Fruit fly (Drosophila melanogaster) whole organism, embryonic: ENCODE data around the gene CG43759.

Experiments
- ATbp ChIP-seq: fragments of 200-800 bp; sonication (Bioruptor generic); optimal IDR thresholded peaks from 2 replicates; lab custom pipeline; 2017; ENCODE audit warnings: missing biosample characterization, mild to moderate bottlenecking, missing genetic modification characterization, missing genetic modification reagents
- Adf1 ChIP-seq: fragments of 200-800 bp; sonication (Bioruptor generic); IDR thresholded peaks from 2 replicates; pipeline ENCODE4 v1.3.6; 2022; ENCODE audit warnings: missing biosample characterization, missing genetic modification characterization
- Antp ChIP-seq: fragments of 200-800 bp; sonication (Bioruptor generic); optimal IDR thresholded peaks from 3 replicates; lab custom pipeline; 2016; ENCODE audit warnings: missing biosample characterization, missing genetic modification characterization
- BEAF-32 ChIP-seq: fragments of 200-800 bp; sonication (Bioruptor generic); optimal IDR thresholded peaks from 3 replicates; lab custom pipeline; 2017; ENCODE audit warnings: missing biosample characterization, missing genetic modification characterization, mild to moderate bottlenecking, moderate library complexity, missing genetic modification reagents
- CG11456 ChIP-seq: fragments of 200-800 bp; sonication (Bioruptor generic); IDR thresholded peaks from 3 replicates; pipeline ENCODE4 v1.3.6; 2022; ENCODE audit warnings: missing biosample characterization, missing genetic modification characterization
- CG12659 ChIP-seq: fragments of 200-800 bp; sonication (Bioruptor generic); optimal IDR thresholded peaks from 3 replicates; lab custom pipeline; 2017; ENCODE audit warnings: mild to moderate bottlenecking, missing biosample characterization, missing genetic modification reagents, missing genetic modification characterization
- CG13296 ChIP-seq: fragments of 200-800 bp; sonication (Bioruptor generic); optimal IDR thresholded peaks from 3 replicates; lab custom pipeline; 2018; ENCODE audit warnings: missing biosample characterization, mild to moderate bottlenecking, missing genetic modification characterization
- CG13624 ChIP-seq: fragments of 200-800 bp; sonication (Bioruptor generic); optimal IDR thresholded peaks from 2 replicates; lab custom pipeline; 2016; ENCODE audit warnings: missing biosample characterization, missing genetic modification characterization
- CG13894 ChIP-seq: fragments of 200-800 bp; sonication (Bioruptor generic); optimal IDR thresholded peaks from 3 replicates; lab custom pipeline; 2018; ENCODE audit warnings: missing biosample characterization, mild to moderate bottlenecking, missing genetic modification characterization, moderate library complexity
- CG14441 ChIP-seq: fragments of 200-800 bp; sonication (Bioruptor generic); IDR thresholded peaks from 2 replicates; pipeline ENCODE4 v1.3.6; 2022; ENCODE audit warnings: missing biosample characterization, missing genetic modification characterization
- CG17186 ChIP-seq: fragments of 200-800 bp; sonication (Bioruptor generic); optimal IDR thresholded peaks from 3 replicates; lab custom pipeline; 2017; ENCODE audit warnings: missing biosample characterization, missing genetic modification reagents, missing genetic modification characterization
- CG17328 ChIP-seq: fragments of 200-800 bp; sonication (Bioruptor generic); IDR thresholded peaks from 2 replicates; pipeline ENCODE4 v1.3.6; 2022; ENCODE audit warnings: missing biosample characterization, missing genetic modification characterization
- CG17568 ChIP-seq: fragments of 200-800 bp; sonication (Bioruptor generic); optimal IDR thresholded peaks from 2 replicates; lab custom pipeline; 2018; ENCODE audit warnings: missing biosample characterization, mild to moderate bottlenecking, missing genetic modification characterization, moderate library complexity
- CG18619 ChIP-seq: fragments of 200-800 bp; sonication (Bioruptor generic); optimal IDR thresholded peaks from 3 replicates; lab custom pipeline; 2017; ENCODE audit warnings: missing biosample characterization, mild to moderate bottlenecking, missing genetic modification characterization
- CG31224 ChIP-seq: fragments of 200-800 bp; sonication (Bioruptor generic); IDR thresholded peaks from 2 replicates; pipeline ENCODE4 v1.3.6; 2022; ENCODE audit warnings: missing biosample characterization, missing genetic modification characterization
- CG42726 ChIP-seq: fragments of 200-800 bp; sonication (Bioruptor generic); IDR thresholded peaks from 2 replicates; pipeline ENCODE4 v1.3.6; 2022; ENCODE audit warnings: missing biosample characterization, missing genetic modification characterization; ENCODE audit not compliant: partially characterized antibody
- CG4707 ChIP-seq: fragments of 200-800 bp; sonication (Bioruptor generic); optimal IDR thresholded peaks from 2 replicates; lab custom pipeline; 2018; ENCODE audit warnings: missing biosample characterization, mild to moderate bottlenecking, missing genetic modification characterization, moderate library complexity
- CG7357 ChIP-seq: fragments of 200-800 bp; sonication (Bioruptor generic); IDR thresholded peaks from 3 replicates; pipeline ENCODE4 v1.3.6; 2022; ENCODE audit warnings: missing biosample characterization, missing genetic modification characterization
- CG8765 ChIP-seq: fragments of 200-800 bp; sonication (Bioruptor generic); IDR thresholded peaks from 2 replicates; pipeline ENCODE4 v1.3.6; 2022; ENCODE audit warnings: missing biosample characterization, missing genetic modification characterization
- CG8924 ChIP-seq: fragments of 200-800 bp; optimal IDR thresholded peaks from 3 replicates; lab custom pipeline; 2019; ENCODE audit warnings: missing biosample characterization, mild to moderate bottlenecking, missing genetic modification characterization, moderate library complexity
- CrebB ChIP-seq: fragments of 200-800 bp; sonication (Bioruptor generic); optimal IDR thresholded peaks from 3 replicates; lab custom pipeline; 2018; ENCODE audit warnings: missing biosample characterization, mild to moderate bottlenecking, missing genetic modification characterization
- D19B ChIP-seq: fragments of 200-800 bp; sonication (Bioruptor generic); optimal IDR thresholded peaks from 2 replicates; lab custom pipeline; 2017; ENCODE audit warnings: missing biosample characterization, mild to moderate bottlenecking, missing genetic modification characterization
- Doc2 ChIP-seq: fragments of 200-800 bp; sonication (Bioruptor generic); IDR thresholded peaks from 2 replicates; pipeline ENCODE4 v1.3.6; 2022; ENCODE audit warnings: missing biosample characterization, missing genetic modification characterization
- E2f2 ChIP-seq: fragments of 200-800 bp; sonication (Bioruptor generic); IDR thresholded peaks from 2 replicates; pipeline ENCODE4 v1.3.6; 2022; ENCODE audit warnings: missing biosample characterization, missing genetic modification characterization
- HHEX ChIP-seq: fragments of 200-800 bp; sonication (Bioruptor generic); optimal IDR thresholded peaks from 3 replicates; lab custom pipeline; 2017; ENCODE audit warnings: missing biosample characterization, mild to moderate bottlenecking, missing genetic modification characterization, missing genetic modification reagents
- HmgZ ChIP-seq: fragments of 200-800 bp; sonication (Bioruptor generic); optimal IDR thresholded peaks from 2 replicates; lab custom pipeline; 2018; ENCODE audit warnings: missing biosample characterization, mild to moderate bottlenecking, missing genetic modification characterization
- Mad ChIP-seq: fragments of 200-800 bp; sonication (Bioruptor generic); optimal IDR thresholded peaks from 2 replicates; lab custom pipeline; 2016; ENCODE audit warnings: missing biosample characterization, missing genetic modification characterization
- Poxn ChIP-seq: fragments of 200-800 bp; sonication (Bioruptor generic); IDR thresholded peaks from 2 replicates; pipeline ENCODE4 v1.3.6; 2022; ENCODE audit warnings: missing biosample characterization, missing genetic modification characterization
- Vsx1 ChIP-seq: fragments of 200-800 bp; sonication (Bioruptor generic); optimal IDR thresholded peaks from 2 replicates; lab custom pipeline; 2017; ENCODE audit warnings: missing biosample characterization, mild to moderate bottlenecking, missing genetic modification characterization, missing genetic modification reagents
- Xrp1 ChIP-seq: fragments of 200-800 bp; sonication (Bioruptor generic); IDR thresholded peaks from 2 replicates; pipeline ENCODE4 v1.3.6; 2022; ENCODE audit warnings: missing biosample characterization, missing genetic modification characterization
- YL-1 ChIP-seq: fragments of 200-800 bp; sonication (Bioruptor generic); optimal IDR thresholded peaks from 3 replicates; lab custom pipeline; 2017; ENCODE audit warnings: missing biosample characterization, mild to moderate bottlenecking, missing genetic modification characterization
- br ChIP-seq: fragments of >200 bp; optimal IDR thresholded peaks from 2 replicates; lab custom pipeline; 2017
- croc ChIP-seq: fragments of 200-800 bp; sonication (Bioruptor generic); conservative IDR thresholded peaks from 3 replicates; pipeline ENCODE4 v1.3.6; 2022; ENCODE audit warnings: missing biosample characterization, missing genetic modification characterization
- gfzf ChIP-seq: fragments of 200-800 bp; sonication (Bioruptor generic); optimal IDR thresholded peaks from 2 replicates; lab custom pipeline; 2016; ENCODE audit warnings: missing biosample characterization, mild to moderate bottlenecking, missing genetic modification characterization, moderate library complexity
- grn ChIP-seq: fragments of 200-800 bp; sonication (Bioruptor generic); optimal IDR thresholded peaks from 3 replicates; lab custom pipeline; 2017; ENCODE audit warnings: missing biosample characterization, missing genetic modification characterization
- gro ChIP-seq: fragments of 200-800 bp; sonication (Bioruptor generic); optimal IDR thresholded peaks from 2 replicates; lab custom pipeline; 2016; ENCODE audit warnings: missing biosample characterization, missing genetic modification characterization
- insv ChIP-seq, 2 experiments: fragments of 200-800 bp; sonication (Bioruptor generic); optimal IDR thresholded peaks; 3 replicates each; lab custom pipeline; 2016 to 2018; ENCODE audit warnings: missing biosample characterization in 2 of 2, missing genetic modification characterization in 2 of 2
- inv ChIP-seq: fragments of 200-800 bp; sonication (Bioruptor generic); IDR thresholded peaks from 2 replicates; pipeline ENCODE4 v1.3.6; 2022; ENCODE audit warnings: missing biosample characterization, missing genetic modification characterization; ENCODE audit not compliant: partially characterized antibody
- nerfin-2 ChIP-seq: fragments of 200-800 bp; sonication (Bioruptor generic); IDR thresholded peaks from 2 replicates; pipeline ENCODE4 v1.3.6; 2022; ENCODE audit warnings: missing biosample characterization, missing genetic modification characterization; ENCODE audit not compliant: partially characterized antibody
- nmo ChIP-seq: fragments of 200-800 bp; sonication (Bioruptor generic); optimal IDR thresholded peaks from 2 replicates; lab custom pipeline; 2018; ENCODE audit warnings: missing biosample characterization, mild to moderate bottlenecking, missing genetic modification characterization, moderate library complexity
- rib ChIP-seq: fragments of 200-800 bp; sonication (Bioruptor generic); IDR thresholded peaks from 2 replicates; pipeline ENCODE4 v1.3.6; 2022; ENCODE audit warnings: missing biosample characterization, missing genetic modification characterization
- shn ChIP-seq: fragments of 200-800 bp; sonication (Bioruptor generic); optimal IDR thresholded peaks from 3 replicates; lab custom pipeline; 2016; ENCODE audit warnings: missing biosample characterization, missing genetic modification characterization
- ssp ChIP-seq: fragments of 200-800 bp; sonication (Bioruptor generic); IDR thresholded peaks from 2 replicates; pipeline ENCODE4 v1.3.6; 2022; ENCODE audit warnings: missing biosample characterization, missing genetic modification characterization
- stc ChIP-seq: fragments of 200-800 bp; sonication (Bioruptor generic); IDR thresholded peaks from 2 replicates; pipeline ENCODE4 v1.3.6; 2022; ENCODE audit warnings: missing biosample characterization, missing genetic modification characterization
- tap ChIP-seq: fragments of 200-800 bp; optimal IDR thresholded peaks from 3 replicates; lab custom pipeline; 2019; ENCODE audit warnings: missing biosample characterization, mild to moderate bottlenecking, missing genetic modification characterization, moderate library complexity
- tna ChIP-seq: fragments of 200-800 bp; sonication (Bioruptor generic); IDR thresholded peaks from 2 replicates; pipeline ENCODE4 v1.3.6; 2022; ENCODE audit warnings: missing biosample characterization, missing genetic modification characterization; ENCODE audit not compliant: partially characterized antibody
- toy ChIP-seq: fragments of 200-800 bp; sonication (Bioruptor generic); IDR thresholded peaks from 2 replicates; pipeline ENCODE4 v1.3.6; 2022; ENCODE audit warnings: missing biosample characterization, missing genetic modification characterization
- usp ChIP-seq: fragments of >200 bp; optimal IDR thresholded peaks from 2 replicates; lab custom pipeline; 2017; ENCODE audit warnings: missing biosample characterization, missing genetic modification characterization
- vfl ChIP-seq: fragments of 200-800 bp; sonication (Bioruptor generic); optimal IDR thresholded peaks from 2 replicates; lab custom pipeline; 2016; ENCODE audit warnings: missing biosample characterization, missing genetic modification characterization
- vvl ChIP-seq: fragments of 200-800 bp; sonication (Bioruptor generic); IDR thresholded peaks from 2 replicates; pipeline ENCODE4 v1.3.6; 2022; ENCODE audit warnings: missing biosample characterization, missing genetic modification characterization

Gene CG43759

DNA sequence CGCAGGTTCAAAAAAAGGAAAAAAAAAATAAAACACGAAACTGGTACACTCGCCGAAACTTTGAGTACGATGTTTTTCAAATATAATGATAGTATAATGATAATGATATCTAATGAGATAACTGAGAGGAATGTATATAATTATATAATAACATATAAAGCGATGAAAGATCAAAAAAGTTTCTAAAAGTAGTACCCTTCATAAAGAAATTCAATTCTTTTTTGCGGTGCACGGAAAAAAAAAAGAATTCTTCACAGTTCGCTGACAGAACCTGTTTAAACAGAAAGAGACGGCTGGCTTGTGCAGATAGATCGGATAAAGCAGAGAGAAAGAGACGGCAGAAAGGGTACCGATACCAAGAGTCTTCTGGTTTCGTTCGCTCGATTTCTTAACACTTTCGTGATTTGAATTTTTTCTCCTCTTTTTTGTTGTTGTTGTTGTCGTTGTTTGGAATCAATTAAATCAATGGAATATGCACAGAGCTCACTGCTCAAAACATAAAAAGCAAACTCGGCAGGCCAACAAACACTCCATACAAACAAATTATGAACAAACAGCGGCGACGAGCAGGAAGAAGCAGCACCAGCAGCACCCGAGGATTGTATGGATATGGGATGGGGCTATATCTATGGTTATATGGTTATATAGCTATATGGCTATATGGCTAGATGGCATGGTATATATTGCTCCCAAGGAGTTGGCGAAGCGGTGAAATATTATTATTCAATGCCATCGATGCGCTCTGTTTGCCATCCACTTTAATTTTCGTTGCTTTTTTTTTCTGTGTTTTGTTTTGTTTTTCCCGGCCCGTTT, 8.2 kb downstream of the CG43759 start (continued):
- TF ChIP-seq D19B (GFP tag; lab: Kevin White, UChicago), result no peak
- TF ChIP-seq YL-1 (GFP tag; lab: Kevin White, UChicago), result no peak
- TF ChIP-seq CG7357 (GFP tag; lab: Robert Waterston, UW), result no peak
- TF ChIP-seq Mad (GFP tag; lab: Kevin White, UChicago), result no peak
- TF ChIP-seq CG17186, result no peak
- no peak for TF ChIP-seq gfzf (GFP tag; lab: Kevin White, UChicago)
- no peak for TF ChIP-seq CG14441 (GFP tag; lab: Robert Waterston, UW)
- peak; percentile 56 for TF ChIP-seq CG12659 (GFP tag; lab: Kevin White, UChicago)
- no peak for TF ChIP-seq CG13296 (GFP tag; lab: Kevin White, UChicago)
- no peak for TF ChIP-seq tna
- no peak for TF ChIP-seq vfl (GFP tag; lab: Kevin White, UChicago)
- TF ChIP-seq nerfin-2 (GFP tag; lab: Robert Waterston, UW), result no peak
- TF ChIP-seq rib (GFP tag; lab: Robert Waterston, UW), result no peak
- TF ChIP-seq insv (GFP tag; optimal IDR thresholded peaks at IDR 0.05; lab: Kevin White, UChicago), result no peak
- TF ChIP-seq Poxn, result no peak
- TF ChIP-seq tap (tag; lab: Kevin White, UChicago), result no peak
- TF ChIP-seq CG42726 (GFP tag; lab: Robert Waterston, UW), result no peak
- peak; percentile 46 for TF ChIP-seq ATbp (GFP tag; lab: Kevin White, UChicago)
- TF ChIP-seq toy (GFP tag; lab: Robert Waterston, UW), result no peak
- TF ChIP-seq gro (GFP tag; lab: Kevin White, UChicago), result no peak
- TF ChIP-seq croc (GFP tag; lab: Robert Waterston, UW), result peak; percentile 46; the same call in 1 of the 3 replicates
- no peak for TF ChIP-seq CG13624 (GFP tag; lab: Kevin White, UChicago)
- peak; percentile 77; the same call in 1 of the 2 replicates for TF ChIP-seq CG17328 (GFP tag; lab: Robert Waterston, UW)
- TF ChIP-seq Doc2 (GFP tag; lab: Robert Waterston, UW), result no peak
- TF ChIP-seq stc, result peak; percentile 33; the same call in 1 of the 2 replicates
- no peak for TF ChIP-seq HmgZ (tag; lab: Kevin White, UChicago)
- TF ChIP-seq CG18619 (GFP tag; lab: Kevin White, UChicago), result peak; percentile 45
- TF ChIP-seq CG31224 (GFP tag; lab: Robert Waterston, UW), result peak; percentile 60
- peak; percentile 51 for TF ChIP-seq vvl
- peak; percentile 8 for TF ChIP-seq HHEX
- TF ChIP-seq CrebB (tag; lab: Kevin White, UChicago), result peak; percentile 38
- peak; percentile 5 for TF ChIP-seq grn (GFP tag; lab: Kevin White, UChicago)
- no peak for TF ChIP-seq br (lab: Kevin White, UChicago)
- TF ChIP-seq CG8765 (GFP tag; lab: Robert Waterston, UW), result no peak
- TF ChIP-seq Adf1, result no peak
- TF ChIP-seq CG11456 (GFP tag; lab: Robert Waterston, UW), result no peak
- 0 out of 2 replicates have a peak, but pooled peaks have one; percentile 10 for TF ChIP-seq E2f2 (GFP tag; lab: Robert Waterston, UW)
- TF ChIP-seq CG13894 (tag; lab: Kevin White, UChicago), result no peak
- TF ChIP-seq Antp (GFP tag; lab: Kevin White, UChicago), result no peak
- no peak for TF ChIP-seq BEAF-32
- no peak for TF ChIP-seq usp (GFP tag; lab: Kevin White, UChicago)
- TF ChIP-seq inv, result no peak
- TF ChIP-seq CG17568, result peak; percentile 13
- no peak for TF ChIP-seq CG4707
- TF ChIP-seq Vsx1 (GFP tag; lab: Kevin White, UChicago), result peak; percentile 1
- TF ChIP-seq nmo, result peak; percentile 82
- TF ChIP-seq shn (GFP tag; lab: Kevin White, UChicago), result no peak
- TF ChIP-seq Xrp1, result peak; percentile 69
- peak; percentile 36; the same call in 1 of the 2 replicates for TF ChIP-seq ssp (GFP tag; lab: Robert Waterston, UW)
- TF ChIP-seq CG8924 (tag; lab: Kevin White, UChicago), result peak; percentile 65
